Fruit fly (Drosophila melanogaster) whole organism, wandering third instar larva: ENCODE measurements around the gene flw.

ENCODE experiments used
- Abd-B ChIP-seq: fragments of >200 bp; optimal IDR thresholded peaks from 2 replicates; lab custom pipeline; 2017; ENCODE audit warnings: missing biosample characterization, missing genetic modification characterization
- CrebA ChIP-seq: fragments of 200-800 bp; sonication (Bioruptor generic); optimal IDR thresholded peaks from 2 replicates; lab custom pipeline; 2016; ENCODE audit warnings: missing biosample characterization, mild to moderate bottlenecking, missing genetic modification characterization, borderline replicate concordance
- Jra ChIP-seq: sonication (Bioruptor generic); optimal IDR thresholded peaks from 2 replicates; lab custom pipeline; 2016; ENCODE audit warnings: missing biosample characterization, missing genetic modification characterization
- Myc ChIP-seq: fragments of >200 bp; optimal IDR thresholded peaks from 2 replicates; lab custom pipeline; 2017
- N ChIP-seq: fragments of >200 bp; optimal IDR thresholded peaks from 2 replicates; lab custom pipeline; 2018; ENCODE audit warnings: missing biosample characterization, missing external identifiers, missing genetic modification characterization
- jim ChIP-seq: fragments of 175-275, 200-325 bp; sonication (Bioruptor generic); optimal IDR thresholded peaks from 2 replicates; lab custom pipeline; 2016; ENCODE audit warnings: missing biosample characterization, mild to moderate bottlenecking, missing genetic modification characterization
- lola ChIP-seq: fragments of >200 bp; optimal IDR thresholded peaks from 2 replicates; lab custom pipeline; 2017; ENCODE audit warnings: missing biosample characterization, missing genetic modification characterization

dm6 chrX:10398959-10399358 lies 13.2 kb downstream of the flw start:
- TF ChIP-seq N (GFP tag; lab: Kevin White, UChicago) (no peak), CrebA (GFP tag; lab: Kevin White, UChicago) (no peak), jim (GFP tag; lab: Kevin White, UChicago) (no peak), Myc (lab: Kevin White, UChicago) (no peak), Abd-B (GFP tag; lab: Kevin White, UChicago) (no peak), lola (no peak), Jra (GFP tag; lab: Kevin White, UChicago) (no peak)
